Fruit fly (Drosophila melanogaster): ENCODE results near the gene CG32264.
A peak's percentile ranks its signal among the peaks of the same experiment; 100 is the strongest.

CG32264 gene

dm6 chr3L:3816772-3817483, 10.7 kb upstream of the CG32264 start:
- TF ChIP-seq CrebA (GFP tag; optimal IDR thresholded peaks at IDR 0.05; ENCODE audit: borderline replicate concordance) (no peak), Rel (GFP tag; optimal IDR thresholded peaks at IDR 0.05) (no peak), Rel (tag; optimal IDR thresholded peaks at IDR 0.05) (peak; percentile 93), OdsH (GFP tag; optimal IDR thresholded peaks at IDR 0.05) (no peak), Jra (GFP tag; optimal IDR thresholded peaks at IDR 0.05) (no peak), brk (GFP tag; optimal IDR thresholded peaks at IDR 0.05) (no peak), sv (GFP tag; optimal IDR thresholded peaks at IDR 0.05) (no peak), br (GFP tag; optimal IDR thresholded peaks at IDR 0.05) (no peak), Hnf4 (GFP tag; optimal IDR thresholded peaks at IDR 0.05) (peak; percentile 90), h (GFP tag; optimal IDR thresholded peaks at IDR 0.05) (peak; percentile 1), CG9705 (GFP tag; optimal IDR thresholded peaks at IDR 0.05) (no peak), dsf (GFP tag; optimal IDR thresholded peaks at IDR 0.05; ENCODE audit: borderline replicate concordance) (no peak), Dif (GFP tag; optimal IDR thresholded peaks at IDR 0.05; ENCODE audit: partially characterized antibody) (no peak), tai (GFP tag; optimal IDR thresholded peaks at IDR 0.05) (no peak)

DNA sequence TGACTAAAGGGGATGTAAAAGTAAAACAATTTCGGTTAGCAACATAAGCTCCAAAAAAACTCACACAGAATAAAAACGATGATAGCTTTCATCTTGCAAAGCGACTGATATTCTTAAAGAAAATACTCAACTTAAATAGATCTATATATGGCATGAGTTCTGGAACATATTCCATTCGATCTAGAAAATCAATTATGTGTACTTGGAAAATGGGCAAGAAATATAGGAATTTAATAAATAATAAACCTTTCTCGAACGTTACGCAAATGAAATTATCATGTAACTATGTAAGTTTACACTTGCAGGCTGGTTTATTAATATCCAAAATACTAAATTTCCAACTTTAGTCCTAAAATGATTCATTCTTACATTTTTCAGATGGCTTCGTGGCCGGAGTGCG, 10.0 kb upstream of the CG32264 start, which contains the start of gene Acp63F:
Gene Acp63F (minus strand): TSS at position 101 of the 400 bp plus-strand sequence.
- TF ChIP-seq dsf (GFP tag; optimal IDR thresholded peaks at IDR 0.05; ENCODE audit: borderline replicate concordance) (no peak), Sp1 (GFP tag; optimal IDR thresholded peaks at IDR 0.05) (no peak), Abd-B (GFP tag; optimal IDR thresholded peaks at IDR 0.05) (no peak), dl (GFP tag; optimal IDR thresholded peaks at IDR 0.05; ENCODE audit: insufficient read depth in 1 of 2, partially characterized antibody in 2 of 2) (no peak), usp (GFP tag; optimal IDR thresholded peaks at IDR 0.05) (no peak), N (GFP tag; optimal IDR thresholded peaks at IDR 0.05) (no peak), Dif (GFP tag; optimal IDR thresholded peaks at IDR 0.05; ENCODE audit: partially characterized antibody) (no peak), GATAd (GFP tag; optimal IDR thresholded peaks at IDR 0.05) (no peak), jim (GFP tag; optimal IDR thresholded peaks at IDR 0.05) (no peak), Rel (GFP tag; optimal IDR thresholded peaks at IDR 0.05) (no peak), Rel (tag; optimal IDR thresholded peaks at IDR 0.05) (no peak), h (GFP tag; optimal IDR thresholded peaks at IDR 0.05) (no peak), rgr (GFP tag; optimal IDR thresholded peaks at IDR 0.05) (no peak), tai (GFP tag; optimal IDR thresholded peaks at IDR 0.05) (no peak)

dm6 chr3L:3814010-3814833, 8.0 kb upstream of the CG32264 start, which contains the start of gene Scsalpha1:
Gene Scsalpha1 (plus strand): TSS chr3L:3814211.
- TF ChIP-seq rgr (GFP tag; optimal IDR thresholded peaks at IDR 0.05) = peak; percentile 54
- TF ChIP-seq brk (GFP tag; optimal IDR thresholded peaks at IDR 0.05) = no peak
- TF ChIP-seq Sp1 (GFP tag; optimal IDR thresholded peaks at IDR 0.05) = peak; percentile 16
- no peak for TF ChIP-seq Mio (GFP tag; optimal IDR thresholded peaks at IDR 0.05)
- TF ChIP-seq Hnf4 (GFP tag; optimal IDR thresholded peaks at IDR 0.05) = peak; percentile 65
- TF ChIP-seq fru (GFP tag; optimal IDR thresholded peaks at IDR 0.05) = no peak
- TF ChIP-seq CrebA (GFP tag; optimal IDR thresholded peaks at IDR 0.05; ENCODE audit: borderline replicate concordance) = no peak
- no peak for TF ChIP-seq tai (GFP tag; optimal IDR thresholded peaks at IDR 0.05)
- TF ChIP-seq usp (GFP tag; optimal IDR thresholded peaks at IDR 0.05) = no peak
- TF ChIP-seq OdsH (GFP tag; optimal IDR thresholded peaks at IDR 0.05) = peak; percentile 54
- TF ChIP-seq Hr83 (GFP tag; optimal IDR thresholded peaks at IDR 0.05; ENCODE audit: poor library complexity, severe bottlenecking) = peak; percentile 88
- no peak for TF ChIP-seq Rel (GFP tag; optimal IDR thresholded peaks at IDR 0.05)
- peak; percentile 27 for TF ChIP-seq Rel (tag; optimal IDR thresholded peaks at IDR 0.05)
- no peak for TF ChIP-seq GATAd (GFP tag; optimal IDR thresholded peaks at IDR 0.05)
- no peak for TF ChIP-seq N (GFP tag; optimal IDR thresholded peaks at IDR 0.05)
- TF ChIP-seq Dfd (GFP tag; optimal IDR thresholded peaks at IDR 0.05) = no peak
- TF ChIP-seq dmrt93B (GFP tag; optimal IDR thresholded peaks at IDR 0.05) = no peak
- no peak for TF ChIP-seq sage (GFP tag; optimal IDR thresholded peaks at IDR 0.05)
- no peak for TF ChIP-seq pan (optimal IDR thresholded peaks at IDR 0.05)
- TF ChIP-seq ey (GFP tag; optimal IDR thresholded peaks at IDR 0.05) = peak; percentile 52
- TF ChIP-seq dsf (GFP tag; optimal IDR thresholded peaks at IDR 0.05; ENCODE audit: borderline replicate concordance) = peak; percentile 23
- TF ChIP-seq sv (GFP tag; optimal IDR thresholded peaks at IDR 0.05) = no peak
- TF ChIP-seq Myc (optimal IDR thresholded peaks at IDR 0.05) = peak; percentile 21
- TF ChIP-seq HLH106 (tag; optimal IDR thresholded peaks at IDR 0.05) = peak; percentile 41
- TF ChIP-seq Hr78 (GFP tag; optimal IDR thresholded peaks at IDR 0.05) = no peak
- peak; percentile 38 for TF ChIP-seq psq (GFP tag; optimal IDR thresholded peaks at IDR 0.05)
- peak; percentile 41 for TF ChIP-seq Jra (GFP tag; optimal IDR thresholded peaks at IDR 0.05)
- TF ChIP-seq foxo (GFP tag; optimal IDR thresholded peaks at IDR 0.05) = peak in 1 of 2 experiments; percentile 28
- peak; percentile 49 for TF ChIP-seq woc (GFP tag; optimal IDR thresholded peaks at IDR 0.05)
- TF ChIP-seq br (GFP tag; optimal IDR thresholded peaks at IDR 0.05) = no peak
- TF ChIP-seq Vsx2 (GFP tag; optimal IDR thresholded peaks at IDR 0.05; ENCODE audit: partially characterized antibody) = peak; percentile 98
